Worm (Caenorhabditis elegans) whole organism, L1 larva: ENCODE results near the gene T22F3.12.

ENCODE experiments used
- aly-2 ChIP-seq: fragments of 150-350 bp; optimal IDR thresholded peaks from 2 replicates; lab custom pipeline; 2014; ENCODE audit warnings: missing biosample characterization, missing genetic modification characterization
- ama-1 ChIP-seq: fragments of 150-350 bp; optimal IDR thresholded peaks from 2 replicates; lab custom pipeline; 2014
- ceh-82 ChIP-seq, 3 experiments: fragments of 150-350 bp in 1 of 3; sonication (generic microtip) in 2 of 3; optimal IDR thresholded peaks; 2 replicates each; lab custom pipeline; 2014 to 2017; ENCODE audit warnings: missing biosample characterization in 3 of 3, missing genetic modification characterization in 3 of 3
- nhr-12 ChIP-seq: sonication (generic microtip); optimal IDR thresholded peaks from 2 replicates; lab custom pipeline; 2017; ENCODE audit warnings: missing biosample characterization, missing genetic modification characterization
- pag-3 ChIP-seq: sonication (generic microtip); optimal IDR thresholded peaks from 2 replicates; lab custom pipeline; 2017; ENCODE audit warnings: missing genetic modification characterization, mild to moderate bottlenecking, missing compliant biosample characterization, antibody characterized with exemption, borderline replicate concordance; ENCODE audit not compliant: insufficient read depth
- snpc-4 ChIP-seq: fragments of 150-350 bp; optimal IDR thresholded peaks from 2 replicates; lab custom pipeline; 2014; ENCODE audit warnings: missing biosample characterization, missing genetic modification characterization

ce11 chrV:3552740-3553469, 39.1 kb downstream of the T22F3.12 start, which contains the start of gene T24A6.20:
- TF ChIP-seq aly-2, result no peak
- no peak for TF ChIP-seq nhr-12 (tag; lab: Kevin White, UChicago)
- TF ChIP-seq ama-1 (lab: Kevin White, UChicago), result no peak
- no peak for TF ChIP-seq pag-3 (tag; lab: Kevin White, UChicago)
- no peak for TF ChIP-seq snpc-4 (tag; lab: Kevin White, UChicago)
- no peak for TF ChIP-seq ceh-82 (tag; optimal IDR thresholded peaks at IDR 0.05; lab: Kevin White, UChicago)
